Fruit fly (Drosophila melanogaster) Kc167 (cell line): ENCODE results near the gene trh.

Experiments
- Sin3A ChIP-seq: fragments of >200 bp; optimal IDR thresholded peaks from 2 replicates; lab custom pipeline; 2018; ENCODE audit warnings: missing external identifiers
- insv ChIP-seq: fragments of >200 bp; optimal IDR thresholded peaks from 3 replicates; lab custom pipeline; 2018; ENCODE audit warnings: missing external identifiers
- psq ChIP-seq: fragments of >200 bp; optimal IDR thresholded peaks from 2 replicates; lab custom pipeline; 2017; ENCODE audit warnings: missing external identifiers

DNA sequence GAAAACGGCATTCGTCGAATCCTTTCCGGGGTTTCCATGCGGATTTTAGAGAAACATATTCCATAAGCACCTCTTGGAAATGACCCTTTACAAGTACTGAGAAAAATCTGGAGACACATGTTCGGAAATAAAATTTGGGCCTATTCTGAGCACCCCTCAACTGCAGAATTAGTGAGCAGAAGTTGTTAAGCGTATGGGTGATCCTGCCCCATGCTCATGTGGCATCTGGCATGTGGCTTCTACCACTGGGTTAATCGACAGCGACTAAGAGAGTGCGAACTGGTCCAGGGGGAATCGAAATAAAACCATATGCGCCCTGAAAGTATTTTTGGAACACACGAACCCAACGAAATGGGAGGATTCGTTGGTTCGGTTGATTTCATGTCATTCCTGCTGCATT is 71.6 kb downstream of the trh start:
- TF ChIP-seq insv (lab: Kevin White, UChicago) (no peak), Sin3A (lab: Kevin White, UChicago) (no peak), psq (lab: Kevin White, UChicago) (no peak)
